Fruit fly (Drosophila melanogaster) whole organism, embryonic: ENCODE results near the gene RpL23A.
A peak's percentile ranks its signal among the peaks of the same experiment; 100 is the strongest.

Source experiments
- Aef1 ChIP-seq: fragments of 200-800 bp; sonication (Bioruptor generic); IDR thresholded peaks from 3 replicates; pipeline ENCODE4 v1.3.6; 2022; ENCODE audit warnings: missing biosample characterization, missing genetic modification characterization
- CG10959 ChIP-seq: fragments of 200-800 bp; sonication (Bioruptor generic); IDR thresholded peaks from 2 replicates; pipeline ENCODE4 v1.3.6; 2022; ENCODE audit warnings: missing biosample characterization, missing genetic modification characterization
- CG11093 ChIP-seq: fragments of 200-800 bp; sonication (Bioruptor generic); IDR thresholded peaks from 3 replicates; pipeline ENCODE4 v1.3.6; 2022; ENCODE audit warnings: missing biosample characterization, missing genetic modification characterization
- CG11504 ChIP-seq: fragments of 200-800 bp; sonication (Bioruptor generic); optimal IDR thresholded peaks from 3 replicates; lab custom pipeline; 2019; ENCODE audit warnings: missing biosample characterization, mild to moderate bottlenecking, missing genetic modification characterization, moderate library complexity
- CG13123 ChIP-seq: fragments of 200-800 bp; sonication (Bioruptor generic); optimal IDR thresholded peaks from 2 replicates; lab custom pipeline; 2016; ENCODE audit warnings: missing biosample characterization, missing genetic modification characterization
- CG17359 ChIP-seq: fragments of 200-800 bp; sonication (Bioruptor generic); optimal IDR thresholded peaks from 3 replicates; lab custom pipeline; 2018; ENCODE audit warnings: missing biosample characterization, mild to moderate bottlenecking, missing genetic modification characterization, moderate library complexity
- CG2129 ChIP-seq: fragments of 200-800 bp; sonication (Bioruptor generic); IDR thresholded peaks from 2 replicates; pipeline ENCODE4 v1.3.6; 2022; ENCODE audit warnings: missing biosample characterization, missing genetic modification characterization; ENCODE audit not compliant: partially characterized antibody
- CG2712 ChIP-seq: fragments of 200-800 bp; optimal IDR thresholded peaks from 3 replicates; lab custom pipeline; 2019; ENCODE audit warnings: missing biosample characterization, mild to moderate bottlenecking, missing genetic modification characterization, moderate library complexity
- CG30020 ChIP-seq: fragments of 200-800 bp; optimal IDR thresholded peaks from 2 replicates; lab custom pipeline; 2019; ENCODE audit warnings: missing biosample characterization, mild to moderate bottlenecking, missing genetic modification characterization, moderate library complexity
- CG3163 ChIP-seq: fragments of 200-800 bp; sonication (Bioruptor generic); optimal IDR thresholded peaks from 3 replicates; lab custom pipeline; 2016; ENCODE audit warnings: missing biosample characterization, missing genetic modification characterization
- CG3281 ChIP-seq: fragments of 200-800 bp; sonication (Bioruptor generic); optimal IDR thresholded peaks from 3 replicates; lab custom pipeline; 2017; ENCODE audit warnings: missing biosample characterization, mild to moderate bottlenecking, missing genetic modification characterization
- CG33557 ChIP-seq: fragments of 200-800 bp; sonication (Bioruptor generic); optimal IDR thresholded peaks from 2 replicates; lab custom pipeline; 2019; ENCODE audit warnings: missing biosample characterization, mild to moderate bottlenecking, missing genetic modification characterization, moderate library complexity
- CG42726 ChIP-seq: fragments of 200-800 bp; sonication (Bioruptor generic); IDR thresholded peaks from 2 replicates; pipeline ENCODE4 v1.3.6; 2022; ENCODE audit warnings: missing biosample characterization, missing genetic modification characterization; ENCODE audit not compliant: partially characterized antibody
- CG5245 ChIP-seq: fragments of 200-800 bp; sonication (Bioruptor generic); optimal IDR thresholded peaks from 3 replicates; lab custom pipeline; 2016; ENCODE audit warnings: missing biosample characterization, missing genetic modification characterization
- CG6854 ChIP-seq: fragments of 200-800 bp; sonication (Bioruptor generic); optimal IDR thresholded peaks from 3 replicates; lab custom pipeline; 2017; ENCODE audit warnings: missing biosample characterization, mild to moderate bottlenecking, missing genetic modification characterization
- CG7745 ChIP-seq: fragments of 200-800 bp; sonication (Bioruptor generic); optimal IDR thresholded peaks from 2 replicates; lab custom pipeline; 2018; ENCODE audit warnings: missing biosample characterization, mild to moderate bottlenecking, missing genetic modification characterization, moderate library complexity
- CG7928 ChIP-seq: fragments of 200-800 bp; sonication (Bioruptor generic); optimal IDR thresholded peaks from 2 replicates; lab custom pipeline; 2017; ENCODE audit warnings: missing biosample characterization, mild to moderate bottlenecking, missing genetic modification characterization
- CG8478 ChIP-seq: fragments of >200 bp; optimal IDR thresholded peaks from 2 replicates; lab custom pipeline; 2018
- Dip3 ChIP-seq: fragments of 200-800 bp; sonication (Bioruptor generic); optimal IDR thresholded peaks from 3 replicates; lab custom pipeline; 2016; ENCODE audit warnings: missing biosample characterization, missing genetic modification characterization
- HHEX ChIP-seq: fragments of 200-800 bp; sonication (Bioruptor generic); optimal IDR thresholded peaks from 3 replicates; lab custom pipeline; 2017; ENCODE audit warnings: missing biosample characterization, mild to moderate bottlenecking, missing genetic modification characterization, missing genetic modification reagents
- HLHmδ ChIP-seq: fragments of 200-800 bp; sonication (Bioruptor generic); optimal IDR thresholded peaks from 2 replicates; lab custom pipeline; 2018; ENCODE audit warnings: missing biosample characterization, mild to moderate bottlenecking, missing genetic modification characterization, moderate library complexity
- Hmr ChIP-seq: fragments of 200-800 bp; sonication (Bioruptor generic); optimal IDR thresholded peaks from 3 replicates; lab custom pipeline; 2017; ENCODE audit warnings: mild to moderate bottlenecking, missing biosample characterization, missing genetic modification reagents, missing genetic modification characterization
- Hr51 ChIP-seq, 2 experiments: fragments of 200-800 bp; sonication (Bioruptor generic); optimal IDR thresholded peaks; 2 replicates in 1 of 2; 3 replicates in 1 of 2; lab custom pipeline; 2016 to 2018; ENCODE audit warnings: missing biosample characterization in 2 of 2, missing genetic modification characterization in 2 of 2, mild to moderate bottlenecking in 1 of 2, moderate library complexity in 1 of 2
- Jarid2 ChIP-seq: fragments of 200-800 bp; sonication (Bioruptor generic); optimal IDR thresholded peaks from 3 replicates; lab custom pipeline; 2017; ENCODE audit warnings: mild to moderate bottlenecking, missing biosample characterization, missing genetic modification reagents, missing genetic modification characterization
- NfI ChIP-seq: fragments of 200-800 bp; sonication (Bioruptor generic); optimal IDR thresholded peaks from 3 replicates; lab custom pipeline; 2018; ENCODE audit warnings: missing biosample characterization, mild to moderate bottlenecking, missing genetic modification characterization, moderate library complexity
- Poxn ChIP-seq: fragments of 200-800 bp; sonication (Bioruptor generic); IDR thresholded peaks from 2 replicates; pipeline ENCODE4 v1.3.6; 2022; ENCODE audit warnings: missing biosample characterization, missing genetic modification characterization
- Sin3A ChIP-seq: fragments of >200 bp; optimal IDR thresholded peaks from 2 replicates; lab custom pipeline; 2018
- Six4 ChIP-seq: fragments of 200-800 bp; sonication (Bioruptor generic); optimal IDR thresholded peaks from 2 replicates; lab custom pipeline; 2016; ENCODE audit warnings: missing biosample characterization, missing genetic modification characterization
- Stat92E ChIP-seq, 3 experiments: fragments of >200 bp in 2 of 3; fragments of 200-800 bp in 1 of 3; sonication (Bioruptor generic) in 1 of 3; optimal IDR thresholded peaks; 2 replicates each; lab custom pipeline; 2017 to 2019; ENCODE audit warnings: missing biosample characterization in 3 of 3, missing genetic modification characterization in 3 of 3, mild to moderate bottlenecking in 1 of 3, moderate library complexity in 1 of 3
- Tbp ChIP-seq: fragments of >200 bp; optimal IDR thresholded peaks from 2 replicates; lab custom pipeline; 2018; ENCODE audit warnings: missing biosample characterization, missing genetic modification characterization
- ase ChIP-seq: fragments of 200-800 bp; sonication (Bioruptor generic); IDR thresholded peaks from 3 replicates; pipeline ENCODE4 v1.3.6; 2022; ENCODE audit warnings: missing biosample characterization, missing genetic modification characterization
- ash1 ChIP-seq: fragments of 200-800 bp; sonication (Bioruptor generic); optimal IDR thresholded peaks from 2 replicates; lab custom pipeline; 2018; ENCODE audit warnings: missing biosample characterization, mild to moderate bottlenecking, missing genetic modification characterization
- bbx ChIP-seq: fragments of 200-800 bp; sonication (Bioruptor generic); IDR thresholded peaks from 2 replicates; pipeline ENCODE4 v1.3.6; 2022; ENCODE audit warnings: missing biosample characterization, missing genetic modification characterization; ENCODE audit not compliant: partially characterized antibody
- chinmo ChIP-seq: fragments of 200-800 bp; sonication (Bioruptor generic); IDR thresholded peaks from 4 replicates; pipeline ENCODE4 v1.3.6; 2022; ENCODE audit warnings: missing biosample characterization, missing genetic modification characterization; ENCODE audit not compliant: partially characterized antibody
- corto ChIP-seq: fragments of 200-800 bp; sonication (Bioruptor generic); optimal IDR thresholded peaks from 2 replicates; lab custom pipeline; 2016; ENCODE audit warnings: missing biosample characterization, mild to moderate bottlenecking, missing genetic modification characterization, moderate library complexity
- croc ChIP-seq: fragments of 200-800 bp; sonication (Bioruptor generic); conservative IDR thresholded peaks from 3 replicates; pipeline ENCODE4 v1.3.6; 2022; ENCODE audit warnings: missing biosample characterization, missing genetic modification characterization
- disco-r ChIP-seq: fragments of 200-800 bp; sonication (Bioruptor generic); optimal IDR thresholded peaks from 2 replicates; lab custom pipeline; 2016; ENCODE audit warnings: missing biosample characterization, missing genetic modification characterization
- fd96Cb ChIP-seq: fragments of 200-800 bp; sonication (Bioruptor generic); optimal IDR thresholded peaks from 2 replicates; lab custom pipeline; 2018; ENCODE audit warnings: missing biosample characterization, mild to moderate bottlenecking, missing genetic modification characterization, moderate library complexity
- gsb-n ChIP-seq: fragments of 200-800 bp; sonication (Bioruptor generic); optimal IDR thresholded peaks from 3 replicates; lab custom pipeline; 2018; ENCODE audit warnings: missing biosample characterization, mild to moderate bottlenecking, missing genetic modification characterization
- her ChIP-seq: fragments of 200-800 bp; sonication (Bioruptor generic); optimal IDR thresholded peaks from 2 replicates; lab custom pipeline; 2016; ENCODE audit warnings: missing biosample characterization, missing genetic modification characterization
- mam ChIP-seq: fragments of 200-800 bp; sonication (Bioruptor generic); optimal IDR thresholded peaks from 3 replicates; lab custom pipeline; 2016; ENCODE audit warnings: missing biosample characterization, missing genetic modification characterization
- oc ChIP-seq: fragments of 200-800 bp; sonication (Bioruptor generic); optimal IDR thresholded peaks from 2 replicates; lab custom pipeline; 2018; ENCODE audit warnings: missing biosample characterization, mild to moderate bottlenecking, missing genetic modification characterization, moderate library complexity
- otp ChIP-seq: fragments of 200-800 bp; sonication (Bioruptor generic); IDR thresholded peaks from 3 replicates; pipeline ENCODE4, ENCODE4 v1.3.6; 2022; ENCODE audit warnings: missing biosample characterization, missing genetic modification characterization
- ro ChIP-seq: fragments of 200-800 bp; sonication (Bioruptor generic); IDR thresholded peaks from 2 replicates; pipeline ENCODE4 v1.3.6; 2022; ENCODE audit warnings: missing biosample characterization, missing genetic modification characterization
- sens ChIP-seq: fragments of 200-800 bp; sonication (Bioruptor generic); peaks from one replicate; lab custom pipeline; 2016; ENCODE audit warnings: missing biosample characterization, missing genetic modification characterization
- shn ChIP-seq: fragments of 200-800 bp; sonication (Bioruptor generic); optimal IDR thresholded peaks from 3 replicates; lab custom pipeline; 2016; ENCODE audit warnings: missing biosample characterization, missing genetic modification characterization
- sima ChIP-seq: fragments of 200-800 bp; sonication (Bioruptor generic); optimal IDR thresholded peaks from 2 replicates; lab custom pipeline; 2016; ENCODE audit warnings: missing biosample characterization, missing genetic modification characterization
- stwl ChIP-seq: fragments of 200-800 bp; sonication (Bioruptor generic); optimal IDR thresholded peaks from 3 replicates; lab custom pipeline; 2018; ENCODE audit warnings: missing biosample characterization, mild to moderate bottlenecking, missing genetic modification characterization, moderate library complexity
- tgo ChIP-seq: fragments of 200-800 bp; sonication (Bioruptor generic); IDR thresholded peaks from 3 replicates; pipeline ENCODE4 v1.3.6; 2022; ENCODE audit warnings: missing biosample characterization, missing genetic modification characterization
- tin ChIP-seq: fragments of 200-800 bp; sonication (Bioruptor generic); optimal IDR thresholded peaks from 3 replicates; lab custom pipeline; 2016; ENCODE audit warnings: missing biosample characterization, missing genetic modification characterization
- tio ChIP-seq: fragments of 200-800 bp; sonication (Bioruptor generic); optimal IDR thresholded peaks from 2 replicates; lab custom pipeline; 2017; ENCODE audit warnings: missing biosample characterization, missing genetic modification characterization, inconsistent platforms

The RpL23A gene

dm6 chr3L:1668504-1668903, at the start of gene RpL23A (continued):
- peak; percentile 98 for TF ChIP-seq ash1 (GFP tag; lab: Kevin White, UChicago)
- peak; percentile 63 for TF ChIP-seq Poxn (GFP tag; lab: Robert Waterston, UW)
- peak; percentile 92 for TF ChIP-seq CG13123 (GFP tag; lab: Kevin White, UChicago)
- peak; percentile 93 for TF ChIP-seq ase (GFP tag; lab: Robert Waterston, UW)
- peak; percentile 97 for TF ChIP-seq mam (GFP tag; lab: Kevin White, UChicago)
- TF ChIP-seq Jarid2 (GFP tag; lab: Kevin White, UChicago), result peak; percentile 85
- TF ChIP-seq tin (GFP tag; lab: Kevin White, UChicago), result peak; percentile 93
- TF ChIP-seq CG42726 (GFP tag; lab: Robert Waterston, UW), result peak; percentile 83
- peak; percentile 74 for TF ChIP-seq fd96Cb (tag; lab: Kevin White, UChicago)
- TF ChIP-seq CG2129 (GFP tag; lab: Robert Waterston, UW), result no peak
- no peak for TF ChIP-seq chinmo (GFP tag; lab: Robert Waterston, UW)
- peak; percentile 90 for TF ChIP-seq tgo (GFP tag; lab: Robert Waterston, UW)
- peak; percentile 87 for TF ChIP-seq Sin3A (lab: Kevin White, UChicago)
- TF ChIP-seq CG7928 (GFP tag; lab: Kevin White, UChicago), result peak; percentile 74
- TF ChIP-seq sens (GFP tag; lab: Kevin White, UChicago), result peak; percentile 98
- peak; percentile 93 for TF ChIP-seq CG2712
- TF ChIP-seq NfI (GFP tag; lab: Kevin White, UChicago), result peak; percentile 97
- peak; percentile 73 for TF ChIP-seq ro (GFP tag; lab: Robert Waterston, UW)
- peak; percentile 98 for TF ChIP-seq shn (GFP tag; lab: Kevin White, UChicago)
- peak; percentile 92 for TF ChIP-seq gsb-n
- peak; percentile 85 for TF ChIP-seq croc (GFP tag; lab: Robert Waterston, UW)
- peak; percentile 82 for TF ChIP-seq CG30020 (tag; lab: Kevin White, UChicago)
- TF ChIP-seq CG17359, result peak; percentile 92
- peak; percentile 70 for TF ChIP-seq CG7745 (tag; lab: Kevin White, UChicago)
- TF ChIP-seq stwl, result peak; percentile 97
- TF ChIP-seq HLHmδ (GFP tag; lab: Kevin White, UChicago), result peak; percentile 98
- TF ChIP-seq her (GFP tag; lab: Kevin White, UChicago), result peak; percentile 96
- peak; percentile 88 for TF ChIP-seq oc (tag; lab: Kevin White, UChicago)
- TF ChIP-seq Aef1 (GFP tag; lab: Robert Waterston, UW), result peak; percentile 93
- TF ChIP-seq CG3163, result peak; percentile 90
- peak; percentile 96 for TF ChIP-seq otp (GFP tag; lab: Robert Waterston, UW)
- peak in 1 of 3 experiments; percentile 91 for TF ChIP-seq Stat92E (GFP tag; optimal IDR thresholded peaks at IDR 0.05; lab: Kevin White, UChicago)
- TF ChIP-seq bbx (GFP tag; lab: Robert Waterston, UW), result peak; percentile 41; the same call in 1 of the 2 replicates
- TF ChIP-seq CG5245 (GFP tag; lab: Kevin White, UChicago), result peak; percentile 87
- peak; percentile 89 for TF ChIP-seq CG11504
- peak; percentile 81 for TF ChIP-seq CG11093
- TF ChIP-seq Six4 (GFP tag; lab: Kevin White, UChicago), result peak; percentile 90
- no peak for TF ChIP-seq Tbp
- peak; percentile 54 for TF ChIP-seq CG8478 (lab: Kevin White, UChicago)
- TF ChIP-seq Hmr (GFP tag; lab: Kevin White, UChicago), result peak; percentile 99
- no peak for TF ChIP-seq tio (GFP tag; lab: Kevin White, UChicago)
- peak; percentile 87 for TF ChIP-seq CG33557 (GFP tag; lab: Kevin White, UChicago)
- TF ChIP-seq corto (GFP tag; lab: Kevin White, UChicago), result no peak
- TF ChIP-seq CG3281 (GFP tag; lab: Kevin White, UChicago), result peak; percentile 94
- peak; percentile 89 for TF ChIP-seq CG10959
- TF ChIP-seq sima, result peak; percentile 93
- TF ChIP-seq disco-r (GFP tag; lab: Kevin White, UChicago), result peak; percentile 95
- TF ChIP-seq Hr51 (GFP tag; optimal IDR thresholded peaks at IDR 0.05; lab: Kevin White, UChicago), result peak; percentile 79 to 97
- TF ChIP-seq HHEX, result peak; percentile 97
- peak; percentile 94 for TF ChIP-seq Dip3 (GFP tag; lab: Kevin White, UChicago)
- peak; percentile 85 for TF ChIP-seq CG6854
